Worm (Caenorhabditis elegans): ENCODE measurements around the gene F36D4.6.

DNA sequence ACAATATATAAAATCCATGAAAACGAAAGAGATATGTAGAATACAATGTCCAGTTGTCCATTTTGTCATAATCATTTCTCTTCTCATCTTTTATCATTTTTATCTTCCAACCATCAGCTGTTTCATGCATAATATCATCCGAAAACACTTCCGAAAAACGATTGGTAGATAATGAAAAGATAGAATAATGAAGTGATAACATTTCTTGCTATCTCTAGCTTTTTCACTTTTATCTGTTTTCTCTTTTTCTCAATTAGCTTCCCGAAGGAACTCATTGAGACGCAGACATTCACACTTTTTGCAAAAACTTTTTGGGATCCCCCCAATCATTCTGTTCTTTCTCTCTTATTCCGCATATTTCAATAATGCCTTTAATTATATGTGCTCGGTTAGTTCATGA, 27.0 kb upstream of the F36D4.6 start:
- no peak for TF ChIP-seq him-1 (tag; optimal IDR thresholded peaks at IDR 0.05)
- no peak for TF ChIP-seq W03F9.2 (tag; optimal IDR thresholded peaks at IDR 0.05)
- TF ChIP-seq dao-5 (tag; optimal IDR thresholded peaks at IDR 0.05): no peak

All from whole organism, L4/young adult.